Worm (Caenorhabditis elegans) whole organism, midembryonic: ENCODE measurements around the gene dod-20.

Experiments used
- T22C8.4 ChIP-seq: fragments of 200-800 bp; sonication (Bioruptor generic); IDR thresholded peaks from 2 replicates; pipeline ENCODE4 v1.3.6; 2022; ENCODE audit warnings: missing genetic modification characterization, missing compliant biosample characterization
- flt-1 ChIP-seq: fragments of 200-800 bp; sonication (Bioruptor generic); IDR thresholded peaks from 2 replicates; pipeline ENCODE4 v1.3.6; 2022; ENCODE audit warnings: missing genetic modification characterization, missing compliant biosample characterization
- klf-2 ChIP-seq: fragments of 200-800 bp; sonication (Bioruptor generic); conservative IDR thresholded peaks from 2 replicates; pipeline ENCODE4 v1.3.6; 2022; ENCODE audit warnings: missing genetic modification reagents, missing genetic modification characterization, missing compliant biosample characterization
- tab-1 ChIP-seq: fragments of 200-800 bp; sonication (Bioruptor generic); IDR thresholded peaks from 2 replicates; pipeline ENCODE4 v1.3.6; 2022; ENCODE audit warnings: missing genetic modification characterization, missing compliant biosample characterization

DNA sequence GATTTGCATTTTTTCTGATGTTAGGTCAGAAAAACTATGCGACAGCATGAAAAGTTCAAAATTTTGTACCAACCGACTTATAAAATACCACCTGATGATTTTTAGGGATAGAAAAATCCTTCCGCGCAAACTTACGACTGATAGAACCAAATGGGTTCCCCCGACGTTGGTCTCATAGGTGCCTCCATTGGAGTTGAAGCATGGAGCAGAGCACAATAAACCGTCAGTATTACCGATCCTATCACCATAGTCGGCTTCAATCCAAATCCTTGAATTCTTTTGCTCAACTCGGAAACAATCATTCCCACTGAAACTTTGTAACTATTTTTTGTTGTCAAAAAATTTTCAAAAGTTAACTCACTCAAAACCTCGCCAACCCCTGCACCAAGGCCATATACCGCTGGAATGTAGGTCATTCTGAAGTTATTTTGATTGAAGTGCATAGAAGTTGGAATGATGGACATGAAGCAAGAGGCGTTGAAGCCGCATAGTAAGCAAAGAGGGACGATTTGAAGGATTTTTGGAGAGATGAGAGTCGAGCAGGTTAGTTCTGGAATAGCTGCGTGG is 17.0 kb downstream of the dod-20 start:
- TF ChIP-seq klf-2 (GFP tag; lab: Robert Waterston, UW) (no peak), tab-1 (GFP tag; lab: Robert Waterston, UW) (no peak), flt-1 (GFP tag; lab: Robert Waterston, UW) (no peak), T22C8.4 (GFP tag; lab: Robert Waterston, UW) (no peak)
